Worm (Caenorhabditis elegans): ENCODE measurements around the gene vep-2.

- TF ChIP-seq snpc-4 (tag; optimal IDR thresholded peaks at IDR 0.05), result no peak
- TF ChIP-seq zip-2 (tag; optimal IDR thresholded peaks at IDR 0.05), result no peak
Measured at ce11 chrX:3601531-3601930, 26.6 kb upstream of the vep-2 start, which contains the start of gene C18B2.3.
